Worm (Caenorhabditis elegans) whole organism, L2 larva: ENCODE results near the gene F16F9.4.
A peak's percentile ranks its signal among the peaks of the same experiment; 100 is the strongest.

Experiments
- crh-2 ChIP-seq: sonication (generic microtip); optimal IDR thresholded peaks from 2 replicates; lab custom pipeline; 2017; ENCODE audit warnings: missing biosample characterization, missing genetic modification characterization
- fos-1 ChIP-seq: fragments of 150-350 bp; optimal IDR thresholded peaks from 2 replicates; lab custom pipeline; 2014; ENCODE audit warnings: missing biosample characterization, missing genetic modification characterization
- lin-39 ChIP-seq: fragments of 150-350 bp; optimal IDR thresholded peaks from 2 replicates; lab custom pipeline; 2014; ENCODE audit warnings: missing biosample characterization, missing genetic modification reagents, missing genetic modification characterization
- unc-62 ChIP-seq: fragments of 150-350 bp; optimal IDR thresholded peaks from 2 replicates; lab custom pipeline; 2014; ENCODE audit warnings: missing biosample characterization, missing genetic modification reagents, missing genetic modification characterization

ce11 chrX:8417727-8418126 is 45.4 kb downstream of the F16F9.4 start:
- TF ChIP-seq crh-2 (tag; lab: Kevin White, UChicago) (no peak), lin-39 (tag; lab: Kevin White, UChicago) (no peak), unc-62 (GFP tag; lab: Kevin White, UChicago) (no peak), fos-1 (tag; lab: Kevin White, UChicago) (peak; percentile 19)
